Fruit fly (Drosophila melanogaster): Measurements from ENCODE around the gene CG45116.

dm6 chr3L:22729466-22729865 lies 30.2 kb downstream of the CG45116 start, which contains the start of gene CG32454:
- TF ChIP-seq CG14655 (GFP tag; optimal IDR thresholded peaks at IDR 0.05) (no peak), CG9948 (tag; optimal IDR thresholded peaks at IDR 0.05) (no peak)

All from whole organism, pupa.